Fruit fly (Drosophila melanogaster) whole organism, embryonic: ENCODE measurements around the gene Glut3.

Experiments
- Adf1 ChIP-seq: fragments of 200-800 bp; sonication (Bioruptor generic); IDR thresholded peaks from 2 replicates; pipeline ENCODE4 v1.3.6; 2022; ENCODE audit warnings: missing biosample characterization, missing genetic modification characterization
- Aef1 ChIP-seq: fragments of 200-800 bp; sonication (Bioruptor generic); IDR thresholded peaks from 3 replicates; pipeline ENCODE4 v1.3.6; 2022; ENCODE audit warnings: missing biosample characterization, missing genetic modification characterization
- CG10366 ChIP-seq: fragments of 200-800 bp; sonication (Bioruptor generic); IDR thresholded peaks from 2 replicates; pipeline ENCODE4 v1.3.6; 2022; ENCODE audit warnings: missing biosample characterization, missing genetic modification characterization
- CG10462 ChIP-seq: fragments of 200-800 bp; sonication (Bioruptor generic); optimal IDR thresholded peaks from 2 replicates; lab custom pipeline; 2016; ENCODE audit warnings: missing biosample characterization, missing genetic modification characterization
- CG12659 ChIP-seq: fragments of 200-800 bp; sonication (Bioruptor generic); optimal IDR thresholded peaks from 3 replicates; lab custom pipeline; 2017; ENCODE audit warnings: mild to moderate bottlenecking, missing biosample characterization, missing genetic modification reagents, missing genetic modification characterization
- CG13296 ChIP-seq: fragments of 200-800 bp; sonication (Bioruptor generic); optimal IDR thresholded peaks from 3 replicates; lab custom pipeline; 2018; ENCODE audit warnings: missing biosample characterization, mild to moderate bottlenecking, missing genetic modification characterization
- CG14860 ChIP-seq: fragments of 200-800 bp; sonication (Bioruptor generic); IDR thresholded peaks from 3 replicates; pipeline ENCODE4 v1.3.6; 2022; ENCODE audit warnings: missing biosample characterization, missing genetic modification characterization; ENCODE audit not compliant: partially characterized antibody
- CG1529 ChIP-seq: fragments of 200-800 bp; sonication (Bioruptor generic); optimal IDR thresholded peaks from 3 replicates; lab custom pipeline; 2018; ENCODE audit warnings: missing biosample characterization, missing genetic modification characterization
- CG17186 ChIP-seq: fragments of 200-800 bp; sonication (Bioruptor generic); optimal IDR thresholded peaks from 3 replicates; lab custom pipeline; 2017; ENCODE audit warnings: missing biosample characterization, missing genetic modification reagents, missing genetic modification characterization
- CG17829 ChIP-seq: fragments of 200-800 bp; optimal IDR thresholded peaks from 2 replicates; lab custom pipeline; 2019; ENCODE audit warnings: missing biosample characterization, mild to moderate bottlenecking, missing genetic modification characterization, moderate library complexity
- CG34422 ChIP-seq: fragments of 200-800 bp; sonication (Bioruptor generic); IDR thresholded peaks from 3 replicates; pipeline ENCODE4 v1.3.6; 2022; ENCODE audit warnings: missing biosample characterization, missing genetic modification characterization
- CG4820 ChIP-seq: fragments of 200-800 bp; sonication (Bioruptor generic); optimal IDR thresholded peaks from 3 replicates; lab custom pipeline; 2016; ENCODE audit warnings: missing biosample characterization, missing genetic modification characterization
- CG5953 ChIP-seq: fragments of 200-800 bp; sonication (Bioruptor generic); IDR thresholded peaks from 2 replicates; pipeline ENCODE4 v1.3.6; 2022; ENCODE audit warnings: missing biosample characterization, missing genetic modification characterization
- CG7556 ChIP-seq: fragments of 200-800 bp; sonication (Bioruptor generic); optimal IDR thresholded peaks from 2 replicates; lab custom pipeline; 2017; ENCODE audit warnings: missing biosample characterization, mild to moderate bottlenecking, missing genetic modification characterization
- CG8359 ChIP-seq: fragments of 200-800 bp; sonication (Bioruptor generic); optimal IDR thresholded peaks from 2 replicates; lab custom pipeline; 2017; ENCODE audit warnings: missing biosample characterization, mild to moderate bottlenecking, missing genetic modification characterization, borderline replicate concordance
- CG9215 ChIP-seq: fragments of 200-800 bp; sonication (Bioruptor generic); IDR thresholded peaks from 2 replicates; pipeline ENCODE4 v1.3.6; 2022; ENCODE audit warnings: missing biosample characterization, missing genetic modification characterization
- CG9609 ChIP-seq: fragments of 200-800 bp; sonication (Bioruptor generic); optimal IDR thresholded peaks from 3 replicates; lab custom pipeline; 2016; ENCODE audit warnings: missing biosample characterization, missing genetic modification characterization
- CG9876 ChIP-seq: fragments of 200-800 bp; sonication (Bioruptor generic); optimal IDR thresholded peaks from 2 replicates; lab custom pipeline; 2016; ENCODE audit warnings: missing biosample characterization, missing genetic modification characterization
- H15 ChIP-seq: fragments of 200-800 bp; sonication (Bioruptor generic); IDR thresholded peaks from 3 replicates; pipeline ENCODE4 v1.3.6; 2022; ENCODE audit warnings: missing biosample characterization, missing genetic modification characterization
- Med ChIP-seq: fragments of 200-800 bp; sonication (Bioruptor generic); peaks from one replicate; lab custom pipeline; 2016; ENCODE audit warnings: missing biosample characterization, missing genetic modification characterization, mild to moderate bottlenecking, inconsistent platforms, moderate library complexity
- Mrtf ChIP-seq: fragments of 200-800 bp; sonication (Bioruptor generic); IDR thresholded peaks from 3 replicates; pipeline ENCODE4 v1.3.6; 2022; ENCODE audit warnings: missing biosample characterization, missing genetic modification characterization
- NC2β ChIP-seq: fragments of 200-800 bp; sonication (Bioruptor generic); optimal IDR thresholded peaks from 2 replicates; lab custom pipeline; 2016; ENCODE audit warnings: missing biosample characterization, missing genetic modification characterization
- Optix ChIP-seq: fragments of 200-800 bp; sonication (Bioruptor generic); IDR thresholded peaks from 3 replicates; pipeline ENCODE4 v1.3.6; 2022; ENCODE audit warnings: missing biosample characterization, missing genetic modification characterization
- PHDP ChIP-seq: fragments of 200-800 bp; sonication (Bioruptor generic); optimal IDR thresholded peaks from 3 replicates; lab custom pipeline; 2018; ENCODE audit warnings: missing biosample characterization, mild to moderate bottlenecking, missing genetic modification characterization, moderate library complexity
- Sry-β ChIP-seq: fragments of 200-800 bp; sonication (Bioruptor generic); optimal IDR thresholded peaks from 2 replicates; lab custom pipeline; 2018; ENCODE audit warnings: missing biosample characterization, mild to moderate bottlenecking, missing genetic modification characterization, moderate library complexity
- Xrp1 ChIP-seq: fragments of 200-800 bp; sonication (Bioruptor generic); IDR thresholded peaks from 2 replicates; pipeline ENCODE4 v1.3.6; 2022; ENCODE audit warnings: missing biosample characterization, missing genetic modification characterization
- abd-A ChIP-seq: fragments of 200-800 bp; sonication (Bioruptor generic); optimal IDR thresholded peaks from 3 replicates; lab custom pipeline; 2019; ENCODE audit warnings: missing biosample characterization, mild to moderate bottlenecking, missing genetic modification characterization, moderate library complexity
- ara ChIP-seq: fragments of 200-800 bp; sonication (Bioruptor generic); IDR thresholded peaks from 2 replicates; pipeline ENCODE4 v1.3.6; 2022; ENCODE audit warnings: missing biosample characterization, missing genetic modification characterization
- danr ChIP-seq: fragments of 200-800 bp; sonication (Bioruptor generic); IDR thresholded peaks from 2 replicates; pipeline ENCODE4 v1.3.6; 2022; ENCODE audit warnings: missing biosample characterization, missing genetic modification characterization
- dmrt11E ChIP-seq: fragments of 200-800 bp; sonication (Bioruptor generic); optimal IDR thresholded peaks from 3 replicates; lab custom pipeline; 2018; ENCODE audit warnings: missing biosample characterization, mild to moderate bottlenecking, missing genetic modification characterization, moderate library complexity
- gcm2 ChIP-seq: fragments of 200-800 bp; sonication (Bioruptor generic); optimal IDR thresholded peaks from 2 replicates; lab custom pipeline; 2016; ENCODE audit warnings: missing biosample characterization, missing genetic modification characterization
- gsb-n ChIP-seq: fragments of 200-800 bp; sonication (Bioruptor generic); optimal IDR thresholded peaks from 3 replicates; lab custom pipeline; 2018; ENCODE audit warnings: missing biosample characterization, mild to moderate bottlenecking, missing genetic modification characterization
- klu ChIP-seq: fragments of 200-800 bp; sonication (Bioruptor generic); IDR thresholded peaks from 2 replicates; pipeline ENCODE4 v1.3.6; 2022; ENCODE audit warnings: missing biosample characterization, missing genetic modification characterization
- knrl ChIP-seq: fragments of 200-800 bp; sonication (Bioruptor generic); IDR thresholded peaks from 3 replicates; pipeline ENCODE4 v1.3.6; 2022; ENCODE audit warnings: missing biosample characterization, missing genetic modification characterization; ENCODE audit not compliant: partially characterized antibody
- mirr ChIP-seq: fragments of 200-800 bp; sonication (Bioruptor generic); optimal IDR thresholded peaks from 3 replicates; lab custom pipeline; 2018; ENCODE audit warnings: missing biosample characterization, mild to moderate bottlenecking, missing genetic modification characterization
- org-1 ChIP-seq: fragments of 200-800 bp; sonication (Bioruptor generic); optimal IDR thresholded peaks from 2 replicates; lab custom pipeline; 2017; ENCODE audit warnings: missing biosample characterization, missing genetic modification characterization
- otp ChIP-seq: fragments of 200-800 bp; sonication (Bioruptor generic); IDR thresholded peaks from 3 replicates; pipeline ENCODE4, ENCODE4 v1.3.6; 2022; ENCODE audit warnings: missing biosample characterization, missing genetic modification characterization
- pros ChIP-seq: fragments of 200-800 bp; sonication (Bioruptor generic); optimal IDR thresholded peaks from 3 replicates; lab custom pipeline; 2019; ENCODE audit warnings: missing biosample characterization, mild to moderate bottlenecking, missing genetic modification characterization, moderate library complexity
- ro ChIP-seq: fragments of 200-800 bp; sonication (Bioruptor generic); IDR thresholded peaks from 2 replicates; pipeline ENCODE4 v1.3.6; 2022; ENCODE audit warnings: missing biosample characterization, missing genetic modification characterization
- sc ChIP-seq, 3 experiments: fragments of >200 bp in 2 of 3; fragments of 200-800 bp in 1 of 3; sonication (Bioruptor generic) in 1 of 3; optimal IDR thresholded peaks; 2 replicates in 2 of 3; 3 replicates in 1 of 3; lab custom pipeline; 2017; ENCODE audit warnings: mild to moderate bottlenecking in 1 of 3, missing biosample characterization in 1 of 3, missing genetic modification characterization in 1 of 3, missing genetic modification reagents in 1 of 3
- sd ChIP-seq: fragments of 200-800 bp; sonication (Bioruptor generic); optimal IDR thresholded peaks from 3 replicates; lab custom pipeline; 2018; ENCODE audit warnings: missing biosample characterization, mild to moderate bottlenecking, missing genetic modification characterization, moderate library complexity
- sens ChIP-seq: fragments of 200-800 bp; sonication (Bioruptor generic); peaks from one replicate; lab custom pipeline; 2016; ENCODE audit warnings: missing biosample characterization, missing genetic modification characterization
- sisA ChIP-seq: fragments of 200-800 bp; sonication (Bioruptor generic); IDR thresholded peaks from 2 replicates; pipeline ENCODE4 v1.3.6; 2022; ENCODE audit warnings: missing biosample characterization, missing genetic modification characterization
- slou ChIP-seq: fragments of 200-800 bp; sonication (Bioruptor generic); optimal IDR thresholded peaks from 3 replicates; lab custom pipeline; 2016; ENCODE audit warnings: missing biosample characterization, missing genetic modification characterization
- stc ChIP-seq: fragments of 200-800 bp; sonication (Bioruptor generic); IDR thresholded peaks from 2 replicates; pipeline ENCODE4 v1.3.6; 2022; ENCODE audit warnings: missing biosample characterization, missing genetic modification characterization
- tgo ChIP-seq: fragments of 200-800 bp; sonication (Bioruptor generic); IDR thresholded peaks from 3 replicates; pipeline ENCODE4 v1.3.6; 2022; ENCODE audit warnings: missing biosample characterization, missing genetic modification characterization
- tna ChIP-seq: fragments of 200-800 bp; sonication (Bioruptor generic); IDR thresholded peaks from 2 replicates; pipeline ENCODE4 v1.3.6; 2022; ENCODE audit warnings: missing biosample characterization, missing genetic modification characterization; ENCODE audit not compliant: partially characterized antibody
- tx ChIP-seq: fragments of 200-800 bp; sonication (Bioruptor generic); optimal IDR thresholded peaks from 2 replicates; lab custom pipeline; 2016; ENCODE audit warnings: missing biosample characterization, missing genetic modification characterization
- wek ChIP-seq: fragments of 200-800 bp; sonication (Bioruptor generic); optimal IDR thresholded peaks from 3 replicates; lab custom pipeline; 2018; ENCODE audit warnings: missing biosample characterization, mild to moderate bottlenecking, missing genetic modification characterization, moderate library complexity

Gene Glut3

DNA sequence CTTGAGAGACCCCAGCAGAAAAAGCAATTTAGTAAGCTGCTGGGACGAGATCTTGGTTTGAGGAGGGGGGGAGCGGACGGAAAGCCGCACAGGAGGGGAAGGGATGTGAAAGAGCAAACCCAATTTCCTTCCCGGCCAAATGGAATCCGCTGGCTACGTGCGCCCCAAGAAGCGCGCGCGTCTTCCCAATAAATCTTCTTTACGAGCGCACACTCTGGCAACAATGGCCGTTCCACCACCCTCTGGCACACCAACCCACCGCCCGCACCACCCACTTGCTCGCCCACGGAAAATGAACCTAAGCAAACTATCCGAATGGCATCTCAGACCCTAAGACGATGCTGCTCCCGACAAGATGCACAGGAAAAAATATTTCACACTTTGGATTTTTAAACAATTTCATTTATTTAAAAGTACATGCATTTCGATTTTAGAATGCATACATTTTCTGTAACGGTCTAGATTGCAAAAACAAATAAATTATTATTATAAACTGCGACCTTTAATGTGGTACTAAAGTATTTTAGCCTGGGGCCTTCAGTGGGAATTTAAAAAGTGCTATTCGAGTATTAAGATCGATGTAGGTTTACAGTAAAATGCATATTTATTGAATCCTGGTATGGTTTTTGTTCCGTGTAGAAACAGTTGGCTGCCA, 6.0 kb downstream of the Glut3 start (continued):
- peak; percentile 67 for TF ChIP-seq dmrt11E
- TF ChIP-seq CG9215 (GFP tag; lab: Robert Waterston, UW): peak; percentile 31; the same call in 1 of the 2 replicates
- no peak; the same call in 2 of the 3 replicates for TF ChIP-seq Aef1 (GFP tag; lab: Robert Waterston, UW)
- no peak for TF ChIP-seq sc (optimal IDR thresholded peaks at IDR 0.05; lab: Kevin White, UChicago)
- TF ChIP-seq sc (GFP tag; optimal IDR thresholded peaks at IDR 0.05; lab: Kevin White, UChicago): peak; percentile 46
- no peak for TF ChIP-seq tx (GFP tag; lab: Kevin White, UChicago)
- no peak for TF ChIP-seq stc (GFP tag; lab: Robert Waterston, UW)
- peak; percentile 63 for TF ChIP-seq CG4820 (GFP tag; lab: Kevin White, UChicago)
- TF ChIP-seq, all 482 proteins: peak for 196

dm6 chr3R:16794590-16794967, 6.5 kb downstream of the Glut3 start:
- no peak for TF ChIP-seq danr (GFP tag; lab: Robert Waterston, UW)
- no peak for TF ChIP-seq CG14860 (GFP tag; lab: Robert Waterston, UW)
- no peak for TF ChIP-seq PHDP (tag; lab: Kevin White, UChicago)
- no peak for TF ChIP-seq ara (GFP tag; lab: Robert Waterston, UW)
- TF ChIP-seq gcm2 (GFP tag; lab: Kevin White, UChicago): no peak
- TF ChIP-seq Sry-β (GFP tag; lab: Kevin White, UChicago): no peak
- TF ChIP-seq CG17829: no peak
- TF ChIP-seq otp (GFP tag; lab: Robert Waterston, UW): no peak
- TF ChIP-seq klu (GFP tag; lab: Robert Waterston, UW): no peak
- no peak for TF ChIP-seq CG13296 (GFP tag; lab: Kevin White, UChicago)
- TF ChIP-seq CG10462 (GFP tag; lab: Kevin White, UChicago): no peak
- TF ChIP-seq wek: no peak
- TF ChIP-seq slou: no peak
- no peak for TF ChIP-seq Med (GFP tag; lab: Kevin White, UChicago)
- TF ChIP-seq H15 (GFP tag; lab: Robert Waterston, UW): no peak
- no peak for TF ChIP-seq knrl (GFP tag; lab: Robert Waterston, UW)
- TF ChIP-seq sens: peak; percentile 16
- TF ChIP-seq abd-A: peak; percentile 90
- no peak for TF ChIP-seq CG9609 (GFP tag; lab: Kevin White, UChicago)
- peak; percentile 35 for TF ChIP-seq CG7556
- TF ChIP-seq CG34422 (GFP tag; lab: Robert Waterston, UW): no peak
- no peak for TF ChIP-seq ro (GFP tag; lab: Robert Waterston, UW)
- no peak for TF ChIP-seq CG5953 (GFP tag; lab: Robert Waterston, UW)
- TF ChIP-seq sisA (GFP tag; lab: Robert Waterston, UW): no peak
- no peak for TF ChIP-seq CG1529
- no peak for TF ChIP-seq CG17186 (GFP tag; lab: Kevin White, UChicago)
- TF ChIP-seq Adf1 (GFP tag; lab: Robert Waterston, UW): no peak
- no peak for TF ChIP-seq tna (GFP tag; lab: Robert Waterston, UW)
- no peak for TF ChIP-seq CG8359 (GFP tag; lab: Kevin White, UChicago)
- peak; percentile 21 for TF ChIP-seq pros (GFP tag; lab: Kevin White, UChicago)
- TF ChIP-seq Xrp1 (GFP tag; lab: Robert Waterston, UW): peak; percentile 1; the same call in 1 of the 2 replicates
- 0 out of 3 replicates have a peak, but pooled peaks have one; percentile 1 for TF ChIP-seq tgo (GFP tag; lab: Robert Waterston, UW)
- no peak for TF ChIP-seq Mrtf (GFP tag; lab: Robert Waterston, UW)
- TF ChIP-seq Optix: no peak
- no peak for TF ChIP-seq mirr (GFP tag; lab: Kevin White, UChicago)
- TF ChIP-seq gsb-n (tag; lab: Kevin White, UChicago): no peak
- no peak for TF ChIP-seq CG10366 (GFP tag; lab: Robert Waterston, UW)
- TF ChIP-seq CG12659 (GFP tag; lab: Kevin White, UChicago): no peak
- no peak for TF ChIP-seq org-1
- peak; percentile 30 for TF ChIP-seq sd (tag; lab: Kevin White, UChicago)
- no peak for TF ChIP-seq CG9876 (GFP tag; lab: Kevin White, UChicago)
- no peak for TF ChIP-seq NC2β (GFP tag; lab: Kevin White, UChicago)
